1 fruit fly cellular context compared by ENCODE assay signal in the genomic region with DNA sequence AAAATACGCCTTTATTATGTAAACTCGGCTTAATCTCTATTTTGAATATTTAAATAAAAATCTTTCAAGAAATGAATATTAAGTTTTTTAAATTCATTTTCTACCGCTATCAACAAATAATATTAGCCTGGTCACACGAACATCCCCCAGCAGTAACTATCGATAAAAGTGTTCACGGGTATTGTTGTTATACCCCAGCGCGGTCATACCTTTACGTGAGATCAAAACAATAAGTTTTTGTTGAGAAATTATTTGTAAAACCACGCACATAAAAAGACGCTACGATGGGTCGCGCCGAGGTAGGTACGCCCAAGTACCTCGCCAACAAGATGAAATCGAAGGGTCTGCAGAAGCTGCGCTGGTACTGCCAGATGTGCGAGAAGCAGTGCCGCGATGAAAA.
TF ChIP-seq lines count a peak whose summit lies in the region.

TSS of gene kin17 (plus strand) at position 195 of the 400 bp plus-strand sequence.

TF ChIP-seq in whole organism, embryonic, 481 proteins besides CTCF, POLR2A, EP300 and RAD21 (continued from another document and continues in another):
- TF ChIP-seq CG2129 (GFP tag; IDR thresholded peaks at IDR 0.05; lab: Robert Waterston, UW; ENCODE audit: partially characterized antibody) (0 out of 2 replicates have a peak, but pooled peaks have one; percentile 17), bab2 (GFP tag; optimal IDR thresholded peaks at IDR 0.05; lab: Kevin White, UChicago) (no peak), CG5953 (GFP tag; IDR thresholded peaks at IDR 0.05; lab: Robert Waterston, UW) (no peak), YL-1 (GFP tag; optimal IDR thresholded peaks at IDR 0.05; lab: Kevin White, UChicago) (peak; percentile 58), Gsc (GFP tag; IDR thresholded peaks at IDR 0.05; lab: Robert Waterston, UW) (no peak), CG1529 (GFP tag; optimal IDR thresholded peaks at IDR 0.05; lab: Kevin White, UChicago) (no peak), CG7372 (GFP tag; IDR thresholded peaks at IDR 0.05; lab: Robert Waterston, UW) (no peak), gfzf (GFP tag; optimal IDR thresholded peaks at IDR 0.05; lab: Kevin White, UChicago) (peak; percentile 85), stwl (tag; optimal IDR thresholded peaks at IDR 0.05; lab: Kevin White, UChicago) (peak; percentile 91), Ravus (GFP tag; IDR thresholded peaks at IDR 0.05; lab: Robert Waterston, UW) (no peak), Ssrp (tag; optimal IDR thresholded peaks at IDR 0.05; lab: Kevin White, UChicago) (no peak), CG8924 (tag; optimal IDR thresholded peaks at IDR 0.05; lab: Kevin White, UChicago) (no peak), Myb (GFP tag; optimal IDR thresholded peaks at IDR 0.05; lab: Kevin White, UChicago) (peak; percentile 52), CG3847 (GFP tag; IDR thresholded peaks at IDR 0.05; lab: Robert Waterston, UW) (peak; percentile 26; the same call in 1 of the 2 replicates), CG10366 (GFP tag; IDR thresholded peaks at IDR 0.05; lab: Robert Waterston, UW) (no peak), Hsf (GFP tag; optimal IDR thresholded peaks at IDR 0.05; lab: Kevin White, UChicago) (no peak), CG31441 (GFP tag; IDR thresholded peaks at IDR 0.05; lab: Robert Waterston, UW) (no peak), ase (GFP tag; IDR thresholded peaks at IDR 0.05; lab: Robert Waterston, UW) (no peak), CG3281 (GFP tag; optimal IDR thresholded peaks at IDR 0.05; lab: Kevin White, UChicago) (no peak), ken (GFP tag; IDR thresholded peaks at IDR 0.05; lab: Robert Waterston, UW) (no peak), E2f2 (GFP tag; IDR thresholded peaks at IDR 0.05; lab: Robert Waterston, UW) (peak; percentile 90), row (GFP tag; IDR thresholded peaks at IDR 0.05; lab: Robert Waterston, UW) (peak; percentile 14; the same call in 1 of the 3 replicates), ftz-f1 (GFP tag; optimal IDR thresholded peaks at IDR 0.05; lab: Kevin White, UChicago) (no peak), sna (GFP tag; IDR thresholded peaks at IDR 0.05; lab: Robert Waterston, UW; ENCODE audit: partially characterized antibody) (peak; percentile 51; the same call in 1 of the 2 replicates), CG3726 (GFP tag; IDR thresholded peaks at IDR 0.05; lab: Robert Waterston, UW) (no peak), CG15514 (GFP tag; optimal IDR thresholded peaks at IDR 0.05; lab: Kevin White, UChicago) (no peak), eve (GFP tag; optimal IDR thresholded peaks at IDR 0.05; lab: Kevin White, UChicago) (no peak), Sox100B (GFP tag; optimal IDR thresholded peaks at IDR 0.05; lab: Kevin White, UChicago) (no peak), CG42726 (GFP tag; IDR thresholded peaks at IDR 0.05; lab: Robert Waterston, UW; ENCODE audit: partially characterized antibody) (no peak), GATAe (GFP tag; conservative IDR thresholded peaks at IDR 0.05; lab: Robert Waterston, UW) (no peak), CG7786 (GFP tag; optimal IDR thresholded peaks at IDR 0.05; lab: Kevin White, UChicago) (no peak), CG18262 (tag; optimal IDR thresholded peaks at IDR 0.05; lab: Kevin White, UChicago) (no peak), CG9215 (GFP tag; IDR thresholded peaks at IDR 0.05; lab: Robert Waterston, UW) (no peak), Bgb (GFP tag; IDR thresholded peaks at IDR 0.05; lab: Robert Waterston, UW; ENCODE audit: partially characterized antibody) (peak; percentile 74), CG15073 (GFP tag; optimal IDR thresholded peaks at IDR 0.05; lab: Kevin White, UChicago) (no peak), Ets97D (GFP tag; optimal IDR thresholded peaks at IDR 0.05; lab: Kevin White, UChicago) (peak; percentile 1), hbn (GFP tag; IDR thresholded peaks at IDR 0.05; lab: Robert Waterston, UW; ENCODE audit: partially characterized antibody) (peak; percentile 65; the same call in 1 of the 2 replicates), ham (GFP tag; IDR thresholded peaks at IDR 0.05; lab: Robert Waterston, UW) (no peak), Elba2 (GFP tag; optimal IDR thresholded peaks at IDR 0.05; lab: Kevin White, UChicago) (peak; percentile 57), unc-4 (GFP tag; IDR thresholded peaks at IDR 0.05; lab: Robert Waterston, UW; ENCODE audit: partially characterized antibody) (peak; percentile 74), hth (optimal IDR thresholded peaks at IDR 0.05; lab: Kevin White, UChicago) (no peak), amos (GFP tag; IDR thresholded peaks at IDR 0.05; lab: Robert Waterston, UW; ENCODE audit: partially characterized antibody) (peak; percentile 72), Lhr (GFP tag; optimal IDR thresholded peaks at IDR 0.05; lab: Kevin White, UChicago) (no peak), so (GFP tag; IDR thresholded peaks at IDR 0.05; lab: Robert Waterston, UW) (0 out of 3 replicates have a peak, but pooled peaks have one; percentile 13), salm (tag; optimal IDR thresholded peaks at IDR 0.05; lab: Kevin White, UChicago) (no peak), CG4617 (GFP tag; optimal IDR thresholded peaks at IDR 0.05; lab: Kevin White, UChicago; ENCODE audit: borderline replicate concordance) (peak; percentile 68), fu2 (GFP tag; optimal IDR thresholded peaks at IDR 0.05; lab: Kevin White, UChicago) (no peak), onecut (GFP tag; IDR thresholded peaks at IDR 0.05; lab: Robert Waterston, UW) (no peak), lab (GFP tag; optimal IDR thresholded peaks at IDR 0.05; lab: Kevin White, UChicago) (no peak), ci (GFP tag; IDR thresholded peaks at IDR 0.05; lab: Robert Waterston, UW) (no peak), yki (optimal IDR thresholded peaks at IDR 0.05; lab: Kevin White, UChicago) (no peak), CG2116 (GFP tag; optimal IDR thresholded peaks at IDR 0.05; lab: Kevin White, UChicago) (peak; percentile 2), HLH4C (GFP tag; IDR thresholded peaks at IDR 0.05; lab: Robert Waterston, UW; ENCODE audit: partially characterized antibody) (0 out of 3 replicates have a peak, but pooled peaks have one; percentile 36), CG1024 (GFP tag; IDR thresholded peaks at IDR 0.05; lab: Robert Waterston, UW) (no peak), Dip3 (GFP tag; optimal IDR thresholded peaks at IDR 0.05; lab: Kevin White, UChicago) (no peak), CG11696 (GFP tag; IDR thresholded peaks at IDR 0.05; lab: Robert Waterston, UW) (no peak), CG11456 (GFP tag; IDR thresholded peaks at IDR 0.05; lab: Robert Waterston, UW) (no peak), CG4854 (GFP tag; optimal IDR thresholded peaks at IDR 0.05; lab: Kevin White, UChicago) (no peak), her (GFP tag; optimal IDR thresholded peaks at IDR 0.05; lab: Kevin White, UChicago) (no peak), Nf-YB (GFP tag; optimal IDR thresholded peaks at IDR 0.05; lab: Kevin White, UChicago) (no peak), lmd (GFP tag; IDR thresholded peaks at IDR 0.05; lab: Robert Waterston, UW) (no peak), dm (GFP tag; optimal IDR thresholded peaks at IDR 0.05; lab: Kevin White, UChicago) (no peak), ATbp (GFP tag; optimal IDR thresholded peaks at IDR 0.05; lab: Kevin White, UChicago) (no peak), repo (GFP tag; optimal IDR thresholded peaks at IDR 0.05; lab: Kevin White, UChicago) (no peak), CG14710 (tag; optimal IDR thresholded peaks at IDR 0.05; lab: Kevin White, UChicago) (peak; percentile 39), CG12744 (GFP tag; optimal IDR thresholded peaks at IDR 0.05; lab: Kevin White, UChicago) (no peak), CG7987 (GFP tag; optimal IDR thresholded peaks at IDR 0.05; lab: Kevin White, UChicago) (no peak), bbx (GFP tag; IDR thresholded peaks at IDR 0.05; lab: Robert Waterston, UW; ENCODE audit: partially characterized antibody) (peak; percentile 75), ap (GFP tag; IDR thresholded peaks at IDR 0.05; lab: Robert Waterston, UW) (no peak), zen2 (GFP tag; IDR thresholded peaks at IDR 0.05; lab: Robert Waterston, UW; ENCODE audit: partially characterized antibody) (peak; percentile 54; the same call in 2 of the 3 replicates), gcm2 (GFP tag; optimal IDR thresholded peaks at IDR 0.05; lab: Kevin White, UChicago) (no peak), HmgZ (tag; optimal IDR thresholded peaks at IDR 0.05; lab: Kevin White, UChicago) (peak; percentile 24), Doc3 (GFP tag; IDR thresholded peaks at IDR 0.05; lab: Robert Waterston, UW; ENCODE audit: partially characterized antibody) (peak; percentile 45; the same call in 1 of the 3 replicates), insv (GFP tag; optimal IDR thresholded peaks at IDR 0.05; lab: Kevin White, UChicago) (no peak), CG10462 (GFP tag; optimal IDR thresholded peaks at IDR 0.05; lab: Kevin White, UChicago) (peak; percentile 8), CG11085 (GFP tag; IDR thresholded peaks at IDR 0.05; lab: Robert Waterston, UW) (no peak), Fer2 (tag; optimal IDR thresholded peaks at IDR 0.05; lab: Kevin White, UChicago) (no peak), Sry-δ (GFP tag; optimal IDR thresholded peaks at IDR 0.05; lab: Kevin White, UChicago) (peak; percentile 66), Lpt (GFP tag; optimal IDR thresholded peaks at IDR 0.05; lab: Kevin White, UChicago) (no peak), Gug (GFP tag; IDR thresholded peaks at IDR 0.05; lab: Robert Waterston, UW) (no peak), CkIIα-i1 (GFP tag; IDR thresholded peaks at IDR 0.05; lab: Robert Waterston, UW) (no peak), trem (tag; optimal IDR thresholded peaks at IDR 0.05; lab: Kevin White, UChicago) (peak; percentile 64), Med (GFP tag; lab: Kevin White, UChicago) (peak; percentile 56), CG16815 (GFP tag; optimal IDR thresholded peaks at IDR 0.05; lab: Kevin White, UChicago) (no peak), inv (GFP tag; IDR thresholded peaks at IDR 0.05; lab: Robert Waterston, UW; ENCODE audit: partially characterized antibody) (peak; percentile 39; the same call in 1 of the 2 replicates), Scr (GFP tag; IDR thresholded peaks at IDR 0.05; lab: Robert Waterston, UW; ENCODE audit: partially characterized antibody) (peak; percentile 75), NC2α (GFP tag; optimal IDR thresholded peaks at IDR 0.05; lab: Kevin White, UChicago) (no peak), CG17829 (tag; optimal IDR thresholded peaks at IDR 0.05; lab: Kevin White, UChicago) (peak; percentile 3), CG34224 (GFP tag; IDR thresholded peaks at IDR 0.05; lab: Robert Waterston, UW; ENCODE audit: partially characterized antibody) (peak; percentile 68), CG32767 (GFP tag; IDR thresholded peaks at IDR 0.05; lab: Robert Waterston, UW) (no peak), CG12659 (GFP tag; optimal IDR thresholded peaks at IDR 0.05; lab: Kevin White, UChicago) (peak; percentile 8), gsb-n (tag; optimal IDR thresholded peaks at IDR 0.05; lab: Kevin White, UChicago) (no peak), knrl (GFP tag; IDR thresholded peaks at IDR 0.05; lab: Robert Waterston, UW; ENCODE audit: partially characterized antibody) (peak; percentile 64), en (GFP tag; optimal IDR thresholded peaks at IDR 0.05; lab: Kevin White, UChicago) (no peak), CG11695 (GFP tag; IDR thresholded peaks at IDR 0.05; lab: Robert Waterston, UW) (no peak), tup (GFP tag; optimal IDR thresholded peaks at IDR 0.05; lab: Kevin White, UChicago) (no peak), CG43689 (GFP tag; IDR thresholded peaks at IDR 0.05; lab: Robert Waterston, UW) (no peak), CG7556 (GFP tag; optimal IDR thresholded peaks at IDR 0.05; lab: Kevin White, UChicago) (no peak), prd (optimal IDR thresholded peaks at IDR 0.05; lab: Kevin White, UChicago) (no peak), prd (GFP tag; IDR thresholded peaks at IDR 0.05; lab: Robert Waterston, UW) (no peak), MBD-R2 (GFP tag; IDR thresholded peaks at IDR 0.05; lab: Robert Waterston, UW) (peak; percentile 69), CG17385 (GFP tag; optimal IDR thresholded peaks at IDR 0.05; lab: Kevin White, UChicago) (no peak), lov (optimal IDR thresholded peaks at IDR 0.05; lab: Kevin White, UChicago) (no peak), lov (GFP tag; IDR thresholded peaks at IDR 0.05; lab: Robert Waterston, UW) (no peak), BtbVII (GFP tag; optimal IDR thresholded peaks at IDR 0.05; lab: Kevin White, UChicago) (no peak), Dad (GFP tag; optimal IDR thresholded peaks at IDR 0.05; lab: Kevin White, UChicago) (no peak), Opbp (GFP tag; IDR thresholded peaks at IDR 0.05; lab: Robert Waterston, UW; ENCODE audit: partially characterized antibody) (peak; percentile 72), CG10565 (GFP tag; optimal IDR thresholded peaks at IDR 0.05; lab: Kevin White, UChicago) (no peak), pnt (GFP tag; optimal IDR thresholded peaks at IDR 0.05; lab: Kevin White, UChicago) (no peak), E2f1 (GFP tag; IDR thresholded peaks at IDR 0.05; lab: Robert Waterston, UW) (no peak), sens (GFP tag; lab: Kevin White, UChicago) (no peak), CG9727 (GFP tag; optimal IDR thresholded peaks at IDR 0.05; lab: Kevin White, UChicago) (no peak), Doc2 (GFP tag; IDR thresholded peaks at IDR 0.05; lab: Robert Waterston, UW) (no peak), z (GFP tag; IDR thresholded peaks at IDR 0.05; lab: Robert Waterston, UW) (no peak), CG7357 (GFP tag; IDR thresholded peaks at IDR 0.05; lab: Robert Waterston, UW) (no peak), CG8359 (GFP tag; optimal IDR thresholded peaks at IDR 0.05; lab: Kevin White, UChicago; ENCODE audit: borderline replicate concordance) (no peak), CG13123 (GFP tag; optimal IDR thresholded peaks at IDR 0.05; lab: Kevin White, UChicago) (no peak), Dp (GFP tag; optimal IDR thresholded peaks at IDR 0.05; lab: Kevin White, UChicago) (peak; percentile 84), CG10321 (GFP tag; IDR thresholded peaks at IDR 0.05; lab: Robert Waterston, UW) (no peak), crc (GFP tag; optimal IDR thresholded peaks at IDR 0.05; lab: Kevin White, UChicago) (no peak), ttk (GFP tag; IDR thresholded peaks at IDR 0.05; lab: Robert Waterston, UW) (no peak), Stat92E (GFP tag; optimal IDR thresholded peaks at IDR 0.05; lab: Kevin White, UChicago) (peak in 1 of 3 experiments; percentile 20), Atf3 (GFP tag; optimal IDR thresholded peaks at IDR 0.05; lab: Kevin White, UChicago) (no peak), CG34376 (GFP tag; optimal IDR thresholded peaks at IDR 0.05; lab: Kevin White, UChicago) (no peak), CG3163 (GFP tag; optimal IDR thresholded peaks at IDR 0.05; lab: Kevin White, UChicago) (no peak), CG13287 (GFP tag; IDR thresholded peaks at IDR 0.05; lab: Robert Waterston, UW; ENCODE audit: partially characterized antibody) (peak; percentile 87), nerfin-2 (GFP tag; IDR thresholded peaks at IDR 0.05; lab: Robert Waterston, UW; ENCODE audit: partially characterized antibody) (0 out of 2 replicates have a peak, but pooled peaks have one; percentile 26)
